Worm (Caenorhabditis elegans) whole organism, L1 larva: ENCODE data around the gene twk-6.

Source experiments
- ceh-90 ChIP-seq: sonication (generic microtip); optimal IDR thresholded peaks from 2 replicates; lab custom pipeline; 2016; ENCODE audit warnings: missing genetic modification characterization, missing compliant biosample characterization
- lin-13 ChIP-seq: fragments of 150-350 bp; optimal IDR thresholded peaks from 2 replicates; lab custom pipeline; 2014; ENCODE audit warnings: missing biosample characterization, missing genetic modification reagents, missing genetic modification characterization

ce11 chrIII:4693281-4693680 lies 49.4 kb upstream of the twk-6 start, which contains the start of gene nifk-1:
- TF ChIP-seq lin-13 (GFP tag; lab: Kevin White, UChicago) (no peak), ceh-90 (tag; lab: Kevin White, UChicago) (no peak)
